Worm (Caenorhabditis elegans) whole organism, late embryonic: ENCODE data around the gene sad-1.

Source experiments
- C38D4.7 ChIP-seq: fragments of 200-800 bp; sonication (Bioruptor generic); optimal IDR thresholded peaks from 2 replicates; lab custom pipeline; 2018; ENCODE audit warnings: mild to moderate bottlenecking, missing genetic modification characterization, moderate library complexity, missing compliant biosample characterization
- F13H6.1 ChIP-seq: sonication (generic microtip); optimal IDR thresholded peaks from 2 replicates; lab custom pipeline; 2016; ENCODE audit warnings: missing genetic modification characterization, missing compliant biosample characterization
- K09A11.1 ChIP-seq: sonication (generic microtip); optimal IDR thresholded peaks from 2 replicates; lab custom pipeline; 2017; ENCODE audit warnings: antibody characterized with exemption, mild to moderate bottlenecking, missing genetic modification characterization, missing compliant biosample characterization; ENCODE audit not compliant: insufficient read depth
- T23F11.4 ChIP-seq: fragments of 200-800 bp; sonication (Bioruptor generic); optimal IDR thresholded peaks from 2 replicates; lab custom pipeline; 2018; ENCODE audit warnings: mild to moderate bottlenecking, missing genetic modification characterization, missing compliant biosample characterization
- ahr-1 ChIP-seq: sonication (generic microtip); optimal IDR thresholded peaks from 2 replicates; lab custom pipeline; 2016; ENCODE audit warnings: missing genetic modification characterization, missing compliant biosample characterization
- ama-1 ChIP-seq: fragments of 150-350 bp; optimal IDR thresholded peaks from 2 replicates; lab custom pipeline; 2014
- ceh-14 ChIP-seq: sonication (generic microtip); optimal IDR thresholded peaks from 2 replicates; lab custom pipeline; 2016; ENCODE audit warnings: missing genotype, missing genetic modification characterization, missing compliant biosample characterization
- ceh-18 ChIP-seq: sonication (generic microtip); optimal IDR thresholded peaks from 2 replicates; lab custom pipeline; 2016; ENCODE audit warnings: missing genetic modification characterization, missing compliant biosample characterization
- ceh-19 ChIP-seq: fragments of 200-800 bp; sonication (Bioruptor generic); optimal IDR thresholded peaks from 2 replicates; lab custom pipeline; 2018; ENCODE audit warnings: mild to moderate bottlenecking, missing genetic modification characterization, missing compliant biosample characterization
- ceh-30 ChIP-seq: fragments of 150-350 bp; optimal IDR thresholded peaks from 2 replicates; lab custom pipeline; 2014; ENCODE audit warnings: missing biosample characterization, missing genetic modification characterization
- ceh-9 ChIP-seq: sonication (generic microtip); optimal IDR thresholded peaks from 2 replicates; lab custom pipeline; 2016; ENCODE audit warnings: mild to moderate bottlenecking, missing genetic modification characterization, inconsistent platforms, missing compliant biosample characterization
- che-1 ChIP-seq: sonication (generic microtip); optimal IDR thresholded peaks from 2 replicates; lab custom pipeline; 2016; ENCODE audit warnings: mild to moderate bottlenecking, missing genetic modification characterization, missing compliant biosample characterization
- dve-1 ChIP-seq: sonication (generic microtip); optimal IDR thresholded peaks from 2 replicates; lab custom pipeline; 2017; ENCODE audit warnings: antibody characterized with exemption, mild to moderate bottlenecking, missing genetic modification characterization, missing compliant biosample characterization
- elt-2 ChIP-seq: sonication (generic microtip); optimal IDR thresholded peaks from 2 replicates; lab custom pipeline; 2016; ENCODE audit warnings: missing genetic modification reagents, missing genetic modification characterization, missing compliant biosample characterization
- elt-4 ChIP-seq: sonication (generic microtip); optimal IDR thresholded peaks from 2 replicates; lab custom pipeline; 2016; ENCODE audit warnings: missing genetic modification characterization, missing compliant biosample characterization
- eyg-1 ChIP-seq: sonication (generic microtip); optimal IDR thresholded peaks from 2 replicates; lab custom pipeline; 2016; ENCODE audit warnings: missing genotype, missing genetic modification characterization, missing compliant biosample characterization
- hlh-13 ChIP-seq: fragments of 200-800 bp; sonication (Bioruptor generic); optimal IDR thresholded peaks from 2 replicates; lab custom pipeline; 2018; ENCODE audit warnings: mild to moderate bottlenecking, missing genetic modification characterization, missing compliant biosample characterization
- hlh-15 ChIP-seq: sonication (generic microtip); optimal IDR thresholded peaks from 2 replicates; lab custom pipeline; 2016; ENCODE audit warnings: missing genetic modification characterization, missing compliant biosample characterization
- hlh-8 ChIP-seq: sonication (generic microtip); optimal IDR thresholded peaks from 2 replicates; lab custom pipeline; 2016; ENCODE audit warnings: missing genotype, missing genetic modification characterization, missing compliant biosample characterization
- lin-11 ChIP-seq: fragments of 200-800 bp; sonication (Bioruptor generic); optimal IDR thresholded peaks from 2 replicates; lab custom pipeline; 2018; ENCODE audit warnings: mild to moderate bottlenecking, missing genetic modification characterization, missing compliant biosample characterization
- madf-2 ChIP-seq: sonication (generic microtip); optimal IDR thresholded peaks from 2 replicates; lab custom pipeline; 2017; ENCODE audit warnings: missing genetic modification characterization, missing compliant biosample characterization
- nhr-11 ChIP-seq: fragments of 150-350 bp; optimal IDR thresholded peaks from 2 replicates; lab custom pipeline; 2014; ENCODE audit warnings: missing biosample characterization, missing genetic modification characterization
- npax-4 ChIP-seq: sonication (generic microtip); optimal IDR thresholded peaks from 2 replicates; lab custom pipeline; 2016; ENCODE audit warnings: missing genetic modification characterization, missing compliant biosample characterization
- pag-3 ChIP-seq: sonication (generic microtip); optimal IDR thresholded peaks from 2 replicates; lab custom pipeline; 2016; ENCODE audit warnings: missing compliant biosample characterization, missing genetic modification characterization, borderline replicate concordance
- pat-9 ChIP-seq: fragments of 200-800 bp; sonication (Bioruptor generic); optimal IDR thresholded peaks from 2 replicates; lab custom pipeline; 2018; ENCODE audit warnings: mild to moderate bottlenecking, missing genetic modification characterization, moderate library complexity, missing compliant biosample characterization
- pax-1 ChIP-seq: fragments of 150-350 bp; optimal IDR thresholded peaks from 2 replicates; lab custom pipeline; 2014; ENCODE audit warnings: missing biosample characterization, missing genetic modification characterization
- pha-4 ChIP-seq: fragments of 150-350 bp; optimal IDR thresholded peaks from 2 replicates; lab custom pipeline; 2018; ENCODE audit warnings: missing biosample characterization, missing genetic modification reagents, missing genetic modification characterization
- pqm-1 ChIP-seq: sonication (generic microtip); optimal IDR thresholded peaks from 2 replicates; lab custom pipeline; 2016; ENCODE audit warnings: missing genetic modification characterization, missing compliant biosample characterization
- pros-1 ChIP-seq: fragments of 150-350 bp; optimal IDR thresholded peaks from 2 replicates; lab custom pipeline; 2014; ENCODE audit warnings: missing biosample characterization, missing genetic modification reagents, missing genetic modification characterization
- ref-2 ChIP-seq: sonication (generic microtip); optimal IDR thresholded peaks from 2 replicates; lab custom pipeline; 2016; ENCODE audit warnings: missing genetic modification characterization, missing compliant biosample characterization
- sox-2 ChIP-seq: fragments of 200-800 bp; sonication (Bioruptor generic); IDR thresholded peaks from 2 replicates; pipeline ENCODE4 v1.3.6; 2022; ENCODE audit warnings: missing genetic modification reagents, missing genetic modification characterization, missing compliant biosample characterization
- syd-9 ChIP-seq: sonication (generic microtip); optimal IDR thresholded peaks from 2 replicates; lab custom pipeline; 2016; ENCODE audit warnings: mild to moderate bottlenecking, missing genetic modification characterization, moderate library complexity, missing compliant biosample characterization
- tbx-2 ChIP-seq: sonication (generic microtip); optimal IDR thresholded peaks from 2 replicates; lab custom pipeline; 2016; ENCODE audit warnings: missing genetic modification characterization, missing compliant biosample characterization
- tbx-7 ChIP-seq: sonication (generic microtip); optimal IDR thresholded peaks from 2 replicates; lab custom pipeline; 2016; ENCODE audit warnings: missing genotype, missing genetic modification characterization, missing compliant biosample characterization
- unc-3 ChIP-seq, 2 experiments: fragments of 200-800 bp in 1 of 2; sonication (Bioruptor generic) in 1 of 2; sonication (generic microtip) in 1 of 2; conservative IDR thresholded peaks in 1 of 2; optimal IDR thresholded peaks in 1 of 2; 2 replicates each; pipeline versions ENCODE4 v1.3.6 to Lab custom; 2016 to 2022; ENCODE audit warnings: missing compliant biosample characterization in 2 of 2, missing genetic modification characterization in 2 of 2, missing genetic modification reagents in 1 of 2
- unc-42 ChIP-seq: sonication (generic microtip); optimal IDR thresholded peaks from 2 replicates; lab custom pipeline; 2016; ENCODE audit warnings: missing genotype, missing genetic modification characterization, missing compliant biosample characterization
- unc-55 ChIP-seq: sonication (generic microtip); optimal IDR thresholded peaks from 2 replicates; lab custom pipeline; 2017; ENCODE audit warnings: missing biosample characterization, missing genetic modification reagents, missing genetic modification characterization
- zip-5 ChIP-seq: sonication (generic microtip); optimal IDR thresholded peaks from 2 replicates; lab custom pipeline; 2016; ENCODE audit warnings: missing genetic modification characterization, missing compliant biosample characterization

sad-1 gene

DNA sequence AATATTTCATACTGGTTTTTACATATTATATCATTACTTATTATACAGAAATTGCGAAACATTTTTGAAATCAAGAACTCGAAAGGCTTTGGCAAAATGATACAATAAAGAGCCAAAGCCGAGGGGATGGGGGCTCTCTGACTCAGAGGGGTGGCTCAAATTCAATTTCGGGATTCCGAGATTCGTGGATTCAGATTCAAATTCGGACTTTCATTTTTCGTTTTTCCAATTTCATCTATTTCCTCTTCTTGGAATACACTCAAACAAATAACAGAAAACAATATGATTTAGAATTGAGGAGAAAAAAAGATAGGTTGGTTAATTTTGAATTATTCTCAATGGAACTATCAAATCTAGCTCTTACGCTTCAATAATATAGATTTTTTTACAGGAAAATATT lies 1.4 kb downstream of the sad-1 start:
- TF ChIP-seq unc-42 (peak; percentile 70), sox-2 (GFP tag; lab: Robert Waterston, UW) (no peak), ceh-18 (no peak)

ce11 chrX:13493762-13494161 lies 6.7 kb downstream of the sad-1 start:
- TF ChIP-seq pha-4 (tag; lab: Kevin White, UChicago) (no peak), ceh-19 (GFP tag; lab: Kevin White, UChicago) (no peak), pqm-1 (tag; lab: Kevin White, UChicago) (no peak)

- TF ChIP-seq T23F11.4 (GFP tag; lab: Kevin White, UChicago) (no peak), hlh-8 (no peak), pha-4 (tag; lab: Kevin White, UChicago) (no peak), madf-2 (tag; lab: Kevin White, UChicago) (no peak), tbx-2 (tag; lab: Kevin White, UChicago) (no peak)
Measured at ce11 chrX:13484813-13485212, 15.7 kb downstream of the sad-1 start, which contains the start of gene srd-51. Gene srd-51, minus strand, starts transcription at chrX:13484913.

DNA sequence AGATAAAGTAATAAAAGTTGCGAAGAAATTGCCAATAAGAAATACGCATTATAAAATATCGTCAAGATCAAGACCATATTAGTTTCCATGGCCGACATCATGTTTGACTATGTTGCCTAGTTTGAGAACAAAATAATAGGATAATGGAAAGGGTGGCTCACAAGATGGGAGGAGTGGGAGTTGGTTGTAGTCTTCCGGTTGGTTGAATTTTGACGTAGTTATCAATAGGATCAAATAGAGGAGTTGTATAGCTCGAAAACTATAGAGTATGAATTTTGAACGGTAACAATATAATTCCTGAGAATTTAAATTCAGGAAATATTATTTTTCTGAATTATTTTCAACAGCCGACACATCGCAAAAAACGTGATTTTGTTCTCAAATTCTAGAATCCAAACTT lies 18.8 kb downstream of the sad-1 start, which contains the start of gene srd-50:
srd-50 (minus strand) TSS at position 101 of the 400 bp plus-strand sequence.
- TF ChIP-seq zip-5 (tag; lab: Kevin White, UChicago) (no peak), unc-55 (GFP tag; lab: Kevin White, UChicago) (no peak), ref-2 (tag; lab: Kevin White, UChicago) (no peak), ceh-9 (no peak), ceh-30 (no peak), pat-9 (tag; lab: Kevin White, UChicago) (no peak)

ce11 chrX:13477356-13477755 lies 23.1 kb downstream of the sad-1 start, which contains the start of gene efn-3:
Gene efn-3, minus strand, starts transcription at chrX:13477456.
- TF ChIP-seq nhr-11 (no peak), tbx-2 (tag; lab: Kevin White, UChicago) (no peak), elt-4 (tag; lab: Kevin White, UChicago) (no peak), tbx-7 (no peak), elt-2 (tag; lab: Kevin White, UChicago) (no peak), K09A11.1 (tag; lab: Kevin White, UChicago) (no peak), ahr-1 (tag; lab: Kevin White, UChicago) (no peak), hlh-8 (no peak), unc-3 (GFP tag; conservative IDR thresholded peaks at IDR 0.05; lab: Robert Waterston, UW) (no peak), unc-3 (tag; optimal IDR thresholded peaks at IDR 0.05; lab: Kevin White, UChicago) (no peak), C38D4.7 (GFP tag; lab: Kevin White, UChicago) (no peak), syd-9 (tag; lab: Kevin White, UChicago) (no peak), F13H6.1 (tag; lab: Kevin White, UChicago) (no peak), pag-3 (no peak), pros-1 (tag; lab: Kevin White, UChicago) (no peak), T23F11.4 (GFP tag; lab: Kevin White, UChicago) (no peak), pat-9 (tag; lab: Kevin White, UChicago) (no peak), pax-1 (tag; lab: Kevin White, UChicago) (no peak), lin-11 (tag; lab: Kevin White, UChicago) (no peak), che-1 (tag; lab: Kevin White, UChicago) (no peak), dve-1 (tag; lab: Kevin White, UChicago) (no peak)

DNA sequence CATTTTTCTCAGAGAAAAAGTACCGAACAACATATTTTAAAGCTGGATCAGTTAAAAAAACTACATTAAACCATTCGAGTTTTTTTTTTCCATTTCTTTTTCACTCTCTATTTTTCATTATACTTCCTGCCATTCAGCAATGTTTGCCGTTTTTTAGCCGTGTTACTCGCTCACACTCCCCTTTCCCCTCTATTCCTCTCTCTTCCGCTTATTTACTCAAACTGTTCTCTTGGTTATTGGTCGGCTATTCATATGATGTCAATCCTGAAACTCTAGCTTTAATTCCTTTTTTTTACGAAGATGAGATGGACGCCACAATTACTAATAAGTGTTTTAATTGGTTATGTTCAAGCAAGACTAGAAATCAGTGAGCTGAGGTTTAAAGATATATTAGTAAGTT lies 28.6 kb downstream of the sad-1 start, which contains the start of gene tre-4:
tre-4 (plus strand) TSS at position 301 of the 400 bp plus-strand sequence.
- TF ChIP-seq ama-1 (lab: Kevin White, UChicago), result no peak
- no peak for TF ChIP-seq hlh-15 (tag; lab: Kevin White, UChicago)
- no peak for TF ChIP-seq npax-4 (tag; lab: Kevin White, UChicago)
- no peak for TF ChIP-seq ceh-14 (tag; lab: Kevin White, UChicago)
- TF ChIP-seq ceh-9, result no peak
- no peak for TF ChIP-seq hlh-13 (GFP tag; lab: Kevin White, UChicago)
- no peak for TF ChIP-seq eyg-1 (tag; lab: Kevin White, UChicago)
- no peak for TF ChIP-seq pat-9 (tag; lab: Kevin White, UChicago)
- TF ChIP-seq ceh-18, result no peak
- TF ChIP-seq unc-55 (GFP tag; lab: Kevin White, UChicago), result no peak
